Fruit fly (Drosophila melanogaster) whole organism, prepupa: ENCODE results near the gene Cpr76Bd.

Experiments
- Blimp-1 ChIP-seq: fragments of 200-800 bp; sonication (Bioruptor generic); optimal IDR thresholded peaks from 3 replicates; lab custom pipeline; 2017; ENCODE audit warnings: missing biosample characterization, missing genetic modification characterization, mild to moderate bottlenecking, moderate library complexity, missing genetic modification reagents
- CG10669 ChIP-seq: fragments of 200-800 bp; sonication (Bioruptor generic); optimal IDR thresholded peaks from 3 replicates; lab custom pipeline; 2018; ENCODE audit warnings: missing biosample characterization, mild to moderate bottlenecking, missing genetic modification characterization, moderate library complexity
- CG11294 ChIP-seq: fragments of 200-800 bp; sonication (Bioruptor generic); IDR thresholded peaks from 2 replicates; pipeline ENCODE4 v1.3.6; 2022; ENCODE audit warnings: missing biosample characterization, missing genetic modification characterization
- CG11902 ChIP-seq: fragments of 200-800 bp; sonication (Bioruptor generic); optimal IDR thresholded peaks from 3 replicates; lab custom pipeline; 2016; ENCODE audit warnings: missing biosample characterization, missing genetic modification characterization
- CG15336 ChIP-seq: fragments of 200-800 bp; sonication (Bioruptor generic); IDR thresholded peaks from 2 replicates; pipeline ENCODE4 v1.3.6; 2022; ENCODE audit warnings: missing biosample characterization, missing genetic modification characterization
- CG1621 ChIP-seq: fragments of 200-800 bp; sonication (Bioruptor generic); optimal IDR thresholded peaks from 3 replicates; lab custom pipeline; 2018; ENCODE audit warnings: missing biosample characterization, mild to moderate bottlenecking, missing genetic modification characterization
- CG16779 ChIP-seq: fragments of 200-800 bp; sonication (Bioruptor generic); optimal IDR thresholded peaks from 3 replicates; lab custom pipeline; 2017; ENCODE audit warnings: missing biosample characterization, mild to moderate bottlenecking, missing genetic modification characterization
- CG3032 ChIP-seq: fragments of 200-800 bp; optimal IDR thresholded peaks from 2 replicates; lab custom pipeline; 2019; ENCODE audit warnings: missing biosample characterization, mild to moderate bottlenecking, missing genetic modification characterization, moderate library complexity
- CG31627 ChIP-seq: fragments of 200-800 bp; sonication (Bioruptor generic); optimal IDR thresholded peaks from 3 replicates; lab custom pipeline; 2016; ENCODE audit warnings: missing biosample characterization, missing genetic modification characterization
- CG34406 ChIP-seq: fragments of 200-800 bp; sonication (Bioruptor generic); optimal IDR thresholded peaks from 3 replicates; lab custom pipeline; 2016; ENCODE audit warnings: missing biosample characterization, missing genetic modification characterization
- CG4318 ChIP-seq: fragments of 200-800 bp; sonication (Bioruptor generic); optimal IDR thresholded peaks from 3 replicates; lab custom pipeline; 2017; ENCODE audit warnings: missing biosample characterization, mild to moderate bottlenecking, missing genetic modification characterization
- CG6163 ChIP-seq: fragments of 200-800 bp; sonication (Bioruptor generic); IDR thresholded peaks from 3 replicates; pipeline ENCODE4 v1.3.6; 2022; ENCODE audit warnings: missing biosample characterization, missing genetic modification characterization
- CG6276 ChIP-seq: fragments of 200-800 bp; sonication (Bioruptor generic); optimal IDR thresholded peaks from 2 replicates; lab custom pipeline; 2017; ENCODE audit warnings: missing biosample characterization, mild to moderate bottlenecking, missing genetic modification characterization
- CG6792 ChIP-seq: fragments of 200-800 bp; sonication (Bioruptor generic); optimal IDR thresholded peaks from 3 replicates; lab custom pipeline; 2016; ENCODE audit warnings: missing biosample characterization, missing genetic modification characterization
- CG6808 ChIP-seq: fragments of 200-800 bp; sonication (Bioruptor generic); optimal IDR thresholded peaks from 3 replicates; lab custom pipeline; 2017; ENCODE audit warnings: missing biosample characterization, missing genetic modification characterization, mild to moderate bottlenecking, moderate library complexity, missing genetic modification reagents
- CG6854 ChIP-seq: fragments of 200-800 bp; sonication (Bioruptor generic); optimal IDR thresholded peaks from 2 replicates; lab custom pipeline; 2017; ENCODE audit warnings: missing biosample characterization, mild to moderate bottlenecking, missing genetic modification characterization
- CG7368 ChIP-seq: fragments of 200-800 bp; sonication (Bioruptor generic); optimal IDR thresholded peaks from 3 replicates; lab custom pipeline; 2016; ENCODE audit warnings: missing biosample characterization, missing genetic modification characterization
- CG8119 ChIP-seq: fragments of 200-800 bp; sonication (Bioruptor generic); IDR thresholded peaks from 3 replicates; pipeline ENCODE4 v1.3.6; 2022; ENCODE audit warnings: missing biosample characterization, missing genetic modification characterization
- CG8319 ChIP-seq: fragments of 200-800 bp; sonication (Bioruptor generic); optimal IDR thresholded peaks from 3 replicates; lab custom pipeline; 2016; ENCODE audit warnings: missing biosample characterization, missing genetic modification characterization
- CG8632 ChIP-seq: fragments of 200-800 bp; sonication (Bioruptor generic); optimal IDR thresholded peaks from 3 replicates; lab custom pipeline; 2016; ENCODE audit warnings: missing biosample characterization, missing genetic modification characterization
- Eip93F ChIP-seq: fragments of 200-800 bp; sonication (Bioruptor generic); optimal IDR thresholded peaks from 2 replicates; lab custom pipeline; 2016; ENCODE audit warnings: missing biosample characterization, mild to moderate bottlenecking, missing genetic modification characterization
- Ets21C ChIP-seq: fragments of 200-800 bp; sonication (Bioruptor generic); optimal IDR thresholded peaks from 3 replicates; lab custom pipeline; 2016; ENCODE audit warnings: missing biosample characterization, missing genetic modification characterization
- Ets96B ChIP-seq: fragments of 200-800 bp; optimal IDR thresholded peaks from 2 replicates; lab custom pipeline; 2019; ENCODE audit warnings: missing biosample characterization, mild to moderate bottlenecking, missing genetic modification characterization, moderate library complexity
- Gug ChIP-seq: fragments of 200-800 bp; sonication (Bioruptor generic); IDR thresholded peaks from 2 replicates; pipeline ENCODE4 v1.3.6; 2022; ENCODE audit warnings: missing biosample characterization, missing genetic modification characterization
- Hr39 ChIP-seq: fragments of 200-800 bp; sonication (Bioruptor generic); optimal IDR thresholded peaks from 2 replicates; lab custom pipeline; 2016; ENCODE audit warnings: missing biosample characterization, missing genetic modification characterization
- Hr4 ChIP-seq: fragments of 200-800 bp; sonication (Bioruptor generic); optimal IDR thresholded peaks from 3 replicates; lab custom pipeline; 2016; ENCODE audit warnings: missing biosample characterization, missing genetic modification characterization
- Lpt ChIP-seq: fragments of 200-800 bp; sonication (Bioruptor generic); optimal IDR thresholded peaks from 3 replicates; lab custom pipeline; 2016; ENCODE audit warnings: missing biosample characterization, missing genetic modification characterization
- OdsH ChIP-seq: fragments of 200-800 bp; sonication (Bioruptor generic); optimal IDR thresholded peaks from 3 replicates; lab custom pipeline; 2016; ENCODE audit warnings: missing biosample characterization, missing genetic modification characterization
- Smox ChIP-seq: fragments of 200-800 bp; sonication (Bioruptor generic); optimal IDR thresholded peaks from 3 replicates; lab custom pipeline; 2016; ENCODE audit warnings: missing biosample characterization, missing genetic modification characterization
- Sox102F ChIP-seq: fragments of 200-800 bp; sonication (Bioruptor generic); optimal IDR thresholded peaks from 2 replicates; lab custom pipeline; 2016; ENCODE audit warnings: missing biosample characterization, mild to moderate bottlenecking, missing genetic modification characterization
- Sox14 ChIP-seq: fragments of 200-800 bp; sonication (Bioruptor generic); optimal IDR thresholded peaks from 3 replicates; lab custom pipeline; 2016; ENCODE audit warnings: missing biosample characterization, missing genetic modification characterization
- Sox15 ChIP-seq: fragments of 200-800 bp; sonication (Bioruptor generic); optimal IDR thresholded peaks from 3 replicates; lab custom pipeline; 2016; ENCODE audit warnings: missing biosample characterization, missing genetic modification characterization
- achi ChIP-seq: fragments of 200-800 bp; sonication (Bioruptor generic); optimal IDR thresholded peaks from 3 replicates; lab custom pipeline; 2016; ENCODE audit warnings: missing biosample characterization, missing genetic modification characterization
- acj6 ChIP-seq: fragments of 200-800 bp; sonication (Bioruptor generic); optimal IDR thresholded peaks from 3 replicates; lab custom pipeline; 2016; ENCODE audit warnings: missing biosample characterization, missing genetic modification characterization
- dac ChIP-seq: fragments of 200-800 bp; sonication (Bioruptor generic); optimal IDR thresholded peaks from 2 replicates; lab custom pipeline; 2017; ENCODE audit warnings: missing biosample characterization, mild to moderate bottlenecking, missing genetic modification characterization
- dsx ChIP-seq: fragments of 200-800 bp; optimal IDR thresholded peaks from 3 replicates; lab custom pipeline; 2019; ENCODE audit warnings: missing biosample characterization, mild to moderate bottlenecking, missing genetic modification characterization, moderate library complexity; ENCODE audit not compliant: poor library complexity, severe bottlenecking
- fd59A ChIP-seq: fragments of 200-800 bp; sonication (Bioruptor generic); optimal IDR thresholded peaks from 2 replicates; lab custom pipeline; 2017; ENCODE audit warnings: missing biosample characterization, mild to moderate bottlenecking, missing genetic modification characterization, missing genetic modification reagents
- fd85E ChIP-seq: fragments of 200-800 bp; sonication (Bioruptor generic); optimal IDR thresholded peaks from 3 replicates; lab custom pipeline; 2016; ENCODE audit warnings: missing biosample characterization, missing genetic modification characterization
- fkh ChIP-seq: fragments of 200-800 bp; sonication (Bioruptor generic); optimal IDR thresholded peaks from 3 replicates; lab custom pipeline; 2017; ENCODE audit warnings: missing biosample characterization, mild to moderate bottlenecking, missing genetic modification characterization, moderate library complexity
- net ChIP-seq: fragments of 200-800 bp; sonication (Bioruptor generic); optimal IDR thresholded peaks from 3 replicates; lab custom pipeline; 2016; ENCODE audit warnings: missing biosample characterization, missing genetic modification characterization
- pdm3 ChIP-seq: fragments of 200-800 bp; sonication (Bioruptor generic); optimal IDR thresholded peaks from 3 replicates; lab custom pipeline; 2016; ENCODE audit warnings: missing biosample characterization, missing genetic modification characterization
- salr ChIP-seq, 2 experiments: fragments of 200-800 bp; sonication (Bioruptor generic); optimal IDR thresholded peaks; 3 replicates each; lab custom pipeline; 2016 to 2018; ENCODE audit warnings: missing biosample characterization in 2 of 2, missing genetic modification characterization in 2 of 2, mild to moderate bottlenecking in 1 of 2
- svp ChIP-seq: fragments of 200-800 bp; sonication (Bioruptor generic); peaks from one replicate; lab custom pipeline; 2016; ENCODE audit warnings: missing biosample characterization, missing genetic modification characterization
- topi ChIP-seq: fragments of 200-800 bp; sonication (Bioruptor generic); optimal IDR thresholded peaks from 3 replicates; lab custom pipeline; 2016; ENCODE audit warnings: missing biosample characterization, missing genetic modification characterization

Cpr76Bd gene

dm6 chr3L:19555906-19556457 is 23.4 kb downstream of the Cpr76Bd start (continued):
- TF ChIP-seq Gug (GFP tag; lab: Robert Waterston, UW): no peak
- peak; percentile 37 for TF ChIP-seq Hr39 (GFP tag; lab: Kevin White, UChicago)
- TF ChIP-seq CG16779 (tag; lab: Kevin White, UChicago): no peak
- no peak for TF ChIP-seq CG8632
- peak; percentile 14 for TF ChIP-seq acj6 (GFP tag; lab: Kevin White, UChicago)
- TF ChIP-seq Blimp-1 (GFP tag; lab: Kevin White, UChicago): peak; percentile 91
- no peak for TF ChIP-seq CG1621
- TF ChIP-seq CG6854 (GFP tag; lab: Kevin White, UChicago): no peak
- TF ChIP-seq Hr4 (GFP tag; lab: Kevin White, UChicago): no peak
- no peak for TF ChIP-seq net (GFP tag; lab: Kevin White, UChicago)
- TF ChIP-seq CG6792 (GFP tag; lab: Kevin White, UChicago): no peak
- TF ChIP-seq CG10669 (GFP tag; lab: Kevin White, UChicago): no peak
- TF ChIP-seq salr (GFP tag; optimal IDR thresholded peaks at IDR 0.05; lab: Kevin White, UChicago): no peak
- TF ChIP-seq Lpt (GFP tag; lab: Kevin White, UChicago): no peak
- TF ChIP-seq CG6276 (GFP tag; lab: Kevin White, UChicago): no peak
- TF ChIP-seq Ets96B: no peak
- TF ChIP-seq OdsH (GFP tag; lab: Kevin White, UChicago): no peak
- no peak for TF ChIP-seq CG11294 (GFP tag; lab: Robert Waterston, UW)
- no peak for TF ChIP-seq Sox15 (GFP tag; lab: Kevin White, UChicago)
- no peak for TF ChIP-seq Eip93F (GFP tag; lab: Kevin White, UChicago)
- no peak for TF ChIP-seq dac (GFP tag; lab: Kevin White, UChicago)
- peak; percentile 13 for TF ChIP-seq topi (GFP tag; lab: Kevin White, UChicago)
- TF ChIP-seq fd59A (GFP tag; lab: Kevin White, UChicago): no peak
- no peak for TF ChIP-seq CG11902 (GFP tag; lab: Kevin White, UChicago)
- no peak for TF ChIP-seq pdm3
- TF ChIP-seq CG3032: no peak
- TF ChIP-seq Ets21C (GFP tag; lab: Kevin White, UChicago): no peak
- TF ChIP-seq CG15336 (GFP tag; lab: Robert Waterston, UW): no peak
- peak; percentile 34 for TF ChIP-seq CG31627 (GFP tag; lab: Kevin White, UChicago)
- TF ChIP-seq CG8119 (GFP tag; lab: Robert Waterston, UW): no peak
- TF ChIP-seq Sox14 (GFP tag; lab: Kevin White, UChicago): no peak
- TF ChIP-seq CG8319 (GFP tag; lab: Kevin White, UChicago): no peak
- TF ChIP-seq svp (GFP tag; lab: Kevin White, UChicago): no peak
- no peak for TF ChIP-seq CG34406
- TF ChIP-seq Smox: no peak
- no peak for TF ChIP-seq fkh (GFP tag; lab: Kevin White, UChicago)
- no peak for TF ChIP-seq CG4318 (GFP tag; lab: Kevin White, UChicago)
- no peak for TF ChIP-seq Sox102F (GFP tag; lab: Kevin White, UChicago)
- no peak for TF ChIP-seq CG7368 (GFP tag; lab: Kevin White, UChicago)
- peak; percentile 22 for TF ChIP-seq achi (GFP tag; lab: Kevin White, UChicago)
- TF ChIP-seq, all 60 proteins: peak for 9

dm6 chr3L:19556738-19557137 is 24.2 kb downstream of the Cpr76Bd start:
- TF ChIP-seq dsx (GFP tag; lab: Kevin White, UChicago) (peak; percentile 76), CG6163 (GFP tag; lab: Robert Waterston, UW) (peak; percentile 68), CG6808 (GFP tag; lab: Kevin White, UChicago) (peak; percentile 89), fd85E (GFP tag; lab: Kevin White, UChicago) (no peak)
